Worm (Caenorhabditis elegans) whole organism, late embryonic: ENCODE measurements around the gene hacl-1.

Source experiments
- C08G9.2 ChIP-seq: sonication (generic microtip); optimal IDR thresholded peaks from 2 replicates; lab custom pipeline; 2016; ENCODE audit warnings: mild to moderate bottlenecking, missing genetic modification characterization, moderate library complexity, missing compliant biosample characterization
- C38D4.7 ChIP-seq: fragments of 200-800 bp; sonication (Bioruptor generic); optimal IDR thresholded peaks from 2 replicates; lab custom pipeline; 2018; ENCODE audit warnings: mild to moderate bottlenecking, missing genetic modification characterization, moderate library complexity, missing compliant biosample characterization
- F13H6.1 ChIP-seq: sonication (generic microtip); optimal IDR thresholded peaks from 2 replicates; lab custom pipeline; 2016; ENCODE audit warnings: missing genetic modification characterization, missing compliant biosample characterization
- K02D7.2 ChIP-seq: sonication (generic microtip); optimal IDR thresholded peaks from 2 replicates; lab custom pipeline; 2017; ENCODE audit warnings: mild to moderate bottlenecking, missing genetic modification characterization, missing compliant biosample characterization
- T23F11.4 ChIP-seq: fragments of 200-800 bp; sonication (Bioruptor generic); optimal IDR thresholded peaks from 2 replicates; lab custom pipeline; 2018; ENCODE audit warnings: mild to moderate bottlenecking, missing genetic modification characterization, missing compliant biosample characterization
- Y22D7AL.16 ChIP-seq: sonication (generic microtip); optimal IDR thresholded peaks from 2 replicates; lab custom pipeline; 2016; ENCODE audit warnings: missing genetic modification characterization, missing compliant biosample characterization
- ahr-1 ChIP-seq: sonication (generic microtip); optimal IDR thresholded peaks from 2 replicates; lab custom pipeline; 2016; ENCODE audit warnings: missing genetic modification characterization, missing compliant biosample characterization
- ceh-14 ChIP-seq: sonication (generic microtip); optimal IDR thresholded peaks from 2 replicates; lab custom pipeline; 2016; ENCODE audit warnings: missing genotype, missing genetic modification characterization, missing compliant biosample characterization
- ceh-18 ChIP-seq: sonication (generic microtip); optimal IDR thresholded peaks from 2 replicates; lab custom pipeline; 2016; ENCODE audit warnings: missing genetic modification characterization, missing compliant biosample characterization
- ceh-19 ChIP-seq: fragments of 200-800 bp; sonication (Bioruptor generic); optimal IDR thresholded peaks from 2 replicates; lab custom pipeline; 2018; ENCODE audit warnings: mild to moderate bottlenecking, missing genetic modification characterization, missing compliant biosample characterization
- ceh-2 ChIP-seq: sonication (generic microtip); optimal IDR thresholded peaks from 2 replicates; lab custom pipeline; 2016; ENCODE audit warnings: missing genotype, missing genetic modification characterization, missing compliant biosample characterization
- ceh-31 ChIP-seq: sonication (generic microtip); optimal IDR thresholded peaks from 2 replicates; lab custom pipeline; 2016; ENCODE audit warnings: missing genetic modification characterization, missing compliant biosample characterization
- ceh-34 ChIP-seq: sonication (generic microtip); optimal IDR thresholded peaks from 2 replicates; lab custom pipeline; 2016; ENCODE audit warnings: mild to moderate bottlenecking, missing genetic modification characterization, missing compliant biosample characterization
- ceh-45 ChIP-seq: fragments of 200-800 bp; sonication (Bioruptor generic); IDR thresholded peaks from 2 replicates; pipeline ENCODE4 v1.3.6; 2022; ENCODE audit warnings: missing genetic modification reagents, missing genetic modification characterization, missing compliant biosample characterization
- ceh-48 ChIP-seq: sonication (generic microtip); optimal IDR thresholded peaks from 2 replicates; lab custom pipeline; 2016; ENCODE audit warnings: missing genetic modification characterization, inconsistent platforms, missing compliant biosample characterization
- ceh-6 ChIP-seq: fragments of 200-800 bp; sonication (Bioruptor generic); optimal IDR thresholded peaks from 2 replicates; lab custom pipeline; 2018; ENCODE audit warnings: mild to moderate bottlenecking, missing genetic modification characterization, missing compliant biosample characterization
- che-1 ChIP-seq: sonication (generic microtip); optimal IDR thresholded peaks from 2 replicates; lab custom pipeline; 2016; ENCODE audit warnings: mild to moderate bottlenecking, missing genetic modification characterization, missing compliant biosample characterization
- dmd-4 ChIP-seq: sonication (generic microtip); optimal IDR thresholded peaks from 2 replicates; lab custom pipeline; 2016; ENCODE audit warnings: borderline replicate concordance, missing genetic modification characterization, missing compliant biosample characterization
- elt-2 ChIP-seq: sonication (generic microtip); optimal IDR thresholded peaks from 2 replicates; lab custom pipeline; 2016; ENCODE audit warnings: missing genetic modification reagents, missing genetic modification characterization, missing compliant biosample characterization
- elt-4 ChIP-seq: sonication (generic microtip); optimal IDR thresholded peaks from 2 replicates; lab custom pipeline; 2016; ENCODE audit warnings: missing genetic modification characterization, missing compliant biosample characterization
- ets-4 ChIP-seq: sonication (generic microtip); optimal IDR thresholded peaks from 2 replicates; lab custom pipeline; 2016; ENCODE audit warnings: missing genetic modification characterization, missing compliant biosample characterization
- fax-1 ChIP-seq: sonication (generic microtip); optimal IDR thresholded peaks from 2 replicates; lab custom pipeline; 2016; ENCODE audit warnings: missing genotype, missing genetic modification characterization, missing compliant biosample characterization
- fkh-6 ChIP-seq: sonication (generic microtip); optimal IDR thresholded peaks from 2 replicates; lab custom pipeline; 2016; ENCODE audit warnings: missing genetic modification characterization, missing compliant biosample characterization
- gmeb-2 ChIP-seq: sonication (generic microtip); optimal IDR thresholded peaks from 2 replicates; lab custom pipeline; 2016; ENCODE audit warnings: missing genetic modification characterization, inconsistent platforms, missing compliant biosample characterization
- hlh-13 ChIP-seq: fragments of 200-800 bp; sonication (Bioruptor generic); optimal IDR thresholded peaks from 2 replicates; lab custom pipeline; 2018; ENCODE audit warnings: mild to moderate bottlenecking, missing genetic modification characterization, missing compliant biosample characterization
- hlh-15 ChIP-seq: sonication (generic microtip); optimal IDR thresholded peaks from 2 replicates; lab custom pipeline; 2016; ENCODE audit warnings: missing genetic modification characterization, missing compliant biosample characterization
- hlh-6 ChIP-seq: sonication (generic microtip); optimal IDR thresholded peaks from 2 replicates; lab custom pipeline; 2016; ENCODE audit warnings: missing genotype, missing genetic modification characterization, missing compliant biosample characterization
- hlh-8 ChIP-seq: sonication (generic microtip); optimal IDR thresholded peaks from 2 replicates; lab custom pipeline; 2016; ENCODE audit warnings: missing genotype, missing genetic modification characterization, missing compliant biosample characterization
- lim-6 ChIP-seq: sonication (generic microtip); optimal IDR thresholded peaks from 2 replicates; lab custom pipeline; 2016; ENCODE audit warnings: missing genetic modification characterization, missing compliant biosample characterization
- lin-11 ChIP-seq: fragments of 200-800 bp; sonication (Bioruptor generic); optimal IDR thresholded peaks from 2 replicates; lab custom pipeline; 2018; ENCODE audit warnings: mild to moderate bottlenecking, missing genetic modification characterization, missing compliant biosample characterization
- madf-2 ChIP-seq: sonication (generic microtip); optimal IDR thresholded peaks from 2 replicates; lab custom pipeline; 2017; ENCODE audit warnings: missing genetic modification characterization, missing compliant biosample characterization
- mec-3 ChIP-seq: sonication (generic microtip); optimal IDR thresholded peaks from 2 replicates; lab custom pipeline; 2016; ENCODE audit warnings: borderline replicate concordance, missing genetic modification characterization, missing compliant biosample characterization
- nfya-1 ChIP-seq: sonication (generic microtip); optimal IDR thresholded peaks from 2 replicates; lab custom pipeline; 2017; ENCODE audit warnings: missing genetic modification characterization, mild to moderate bottlenecking, missing compliant biosample characterization, antibody characterized with exemption, moderate library complexity
- pag-3 ChIP-seq: sonication (generic microtip); optimal IDR thresholded peaks from 2 replicates; lab custom pipeline; 2016; ENCODE audit warnings: missing compliant biosample characterization, missing genetic modification characterization, borderline replicate concordance
- pha-2 ChIP-seq: sonication (generic microtip); optimal IDR thresholded peaks from 2 replicates; lab custom pipeline; 2017; ENCODE audit warnings: mild to moderate bottlenecking, missing genetic modification characterization, missing compliant biosample characterization
- pqm-1 ChIP-seq: sonication (generic microtip); optimal IDR thresholded peaks from 2 replicates; lab custom pipeline; 2016; ENCODE audit warnings: missing genetic modification characterization, missing compliant biosample characterization
- ref-2 ChIP-seq: sonication (generic microtip); optimal IDR thresholded peaks from 2 replicates; lab custom pipeline; 2016; ENCODE audit warnings: missing genetic modification characterization, missing compliant biosample characterization
- rnt-1 ChIP-seq: sonication (generic microtip); optimal IDR thresholded peaks from 2 replicates; lab custom pipeline; 2016; ENCODE audit warnings: missing genetic modification characterization, missing compliant biosample characterization
- sdc-2 ChIP-seq: sonication (generic microtip); optimal IDR thresholded peaks from 2 replicates; lab custom pipeline; 2016; ENCODE audit warnings: missing genotype, missing genetic modification characterization, missing compliant biosample characterization
- sox-2 ChIP-seq: fragments of 200-800 bp; sonication (Bioruptor generic); IDR thresholded peaks from 2 replicates; pipeline ENCODE4 v1.3.6; 2022; ENCODE audit warnings: missing genetic modification reagents, missing genetic modification characterization, missing compliant biosample characterization
- sox-4 ChIP-seq: sonication (generic microtip); optimal IDR thresholded peaks from 2 replicates; lab custom pipeline; 2017; ENCODE audit warnings: mild to moderate bottlenecking, missing genetic modification characterization, inconsistent platforms, missing compliant biosample characterization
- syd-9 ChIP-seq: sonication (generic microtip); optimal IDR thresholded peaks from 2 replicates; lab custom pipeline; 2016; ENCODE audit warnings: mild to moderate bottlenecking, missing genetic modification characterization, moderate library complexity, missing compliant biosample characterization
- tbx-2 ChIP-seq: sonication (generic microtip); optimal IDR thresholded peaks from 2 replicates; lab custom pipeline; 2016; ENCODE audit warnings: missing genetic modification characterization, missing compliant biosample characterization
- tbx-7 ChIP-seq: sonication (generic microtip); optimal IDR thresholded peaks from 2 replicates; lab custom pipeline; 2016; ENCODE audit warnings: missing genotype, missing genetic modification characterization, missing compliant biosample characterization
- ttx-3 ChIP-seq: sonication (generic microtip); optimal IDR thresholded peaks from 2 replicates; lab custom pipeline; 2016; ENCODE audit warnings: missing genetic modification reagents, missing genetic modification characterization, missing compliant biosample characterization
- unc-3 ChIP-seq, 2 experiments: fragments of 200-800 bp in 1 of 2; sonication (Bioruptor generic) in 1 of 2; sonication (generic microtip) in 1 of 2; conservative IDR thresholded peaks in 1 of 2; optimal IDR thresholded peaks in 1 of 2; 2 replicates each; pipeline versions ENCODE4 v1.3.6 to Lab custom; 2016 to 2022; ENCODE audit warnings: missing compliant biosample characterization in 2 of 2, missing genetic modification characterization in 2 of 2, missing genetic modification reagents in 1 of 2
- unc-42 ChIP-seq: sonication (generic microtip); optimal IDR thresholded peaks from 2 replicates; lab custom pipeline; 2016; ENCODE audit warnings: missing genotype, missing genetic modification characterization, missing compliant biosample characterization
- unc-86 ChIP-seq: sonication (generic microtip); optimal IDR thresholded peaks from 2 replicates; lab custom pipeline; 2016; ENCODE audit warnings: missing genetic modification characterization, missing compliant biosample characterization
- zip-5 ChIP-seq: sonication (generic microtip); optimal IDR thresholded peaks from 2 replicates; lab custom pipeline; 2016; ENCODE audit warnings: missing genetic modification characterization, missing compliant biosample characterization
- ztf-16 ChIP-seq: sonication (generic microtip); optimal IDR thresholded peaks from 2 replicates; lab custom pipeline; 2017; ENCODE audit warnings: missing genetic modification characterization, missing compliant biosample characterization

hacl-1 gene

ce11 chrII:11534429-11535099 lies 41.8 kb upstream of the hacl-1 start, which contains the start of gene Y62F5A.12:
TSS of gene Y62F5A.12 (minus strand) at chrII:11534479.
- TF ChIP-seq che-1 (tag; lab: Kevin White, UChicago) (peak; percentile 21), ceh-48 (tag; lab: Kevin White, UChicago) (peak; percentile 35), ceh-45 (GFP tag; lab: Robert Waterston, UW) (peak; percentile 90), madf-2 (peak; percentile 52), ets-4 (tag; lab: Kevin White, UChicago) (peak; percentile 97), unc-86 (tag; lab: Kevin White, UChicago) (peak; percentile 79), hlh-6 (tag; lab: Kevin White, UChicago) (peak; percentile 62), tbx-2 (tag; lab: Kevin White, UChicago) (peak; percentile 99), ceh-18 (tag; lab: Kevin White, UChicago) (peak; percentile 89), sox-2 (GFP tag; lab: Robert Waterston, UW) (peak; percentile 35; the same call in 1 of the 2 replicates), dmd-4 (tag; lab: Kevin White, UChicago) (peak; percentile 94), ceh-31 (peak; percentile 100), nfya-1 (tag; lab: Kevin White, UChicago) (peak; percentile 35), ceh-34 (tag; lab: Kevin White, UChicago) (peak; percentile 95), F13H6.1 (tag; lab: Kevin White, UChicago) (peak; percentile 96), syd-9 (tag; lab: Kevin White, UChicago) (peak; percentile 85), fkh-6 (tag; lab: Kevin White, UChicago) (peak; percentile 57), mec-3 (peak; percentile 97), pag-3 (tag; lab: Kevin White, UChicago) (peak; percentile 96), hlh-13 (GFP tag; lab: Kevin White, UChicago) (peak; percentile 72), fax-1 (tag; lab: Kevin White, UChicago) (peak; percentile 94), C08G9.2 (peak; percentile 97), rnt-1 (tag; lab: Kevin White, UChicago) (peak; percentile 98), sox-4 (tag; lab: Kevin White, UChicago) (peak; percentile 54), C38D4.7 (GFP tag; lab: Kevin White, UChicago) (peak; percentile 41), lim-6 (tag; lab: Kevin White, UChicago) (peak; percentile 98), pqm-1 (peak; percentile 89), unc-42 (peak; percentile 88), ref-2 (tag; lab: Kevin White, UChicago) (peak; percentile 98), elt-4 (tag; lab: Kevin White, UChicago) (peak; percentile 79), hlh-15 (tag; lab: Kevin White, UChicago) (peak; percentile 64), ceh-6 (GFP tag; lab: Kevin White, UChicago) (peak; percentile 45), ztf-16 (tag; lab: Kevin White, UChicago) (peak; percentile 78), unc-3 (GFP tag; conservative IDR thresholded peaks at IDR 0.05; lab: Robert Waterston, UW) (peak; percentile 83), unc-3 (tag; optimal IDR thresholded peaks at IDR 0.05; lab: Kevin White, UChicago) (peak; percentile 66), elt-2 (peak; percentile 79), Y22D7AL.16 (tag; lab: Kevin White, UChicago) (peak; percentile 5), zip-5 (tag; lab: Kevin White, UChicago) (peak; percentile 92), gmeb-2 (tag; lab: Kevin White, UChicago) (peak; percentile 65), ttx-3 (tag; lab: Kevin White, UChicago) (peak; percentile 30), K02D7.2 (tag; lab: Kevin White, UChicago) (peak; percentile 18), sdc-2 (tag; lab: Kevin White, UChicago) (peak; percentile 9), ceh-19 (peak; percentile 81), tbx-7 (tag; lab: Kevin White, UChicago) (peak; percentile 92), lin-11 (tag; lab: Kevin White, UChicago) (peak; percentile 22), ahr-1 (tag; lab: Kevin White, UChicago) (peak; percentile 78), hlh-8 (tag; lab: Kevin White, UChicago) (peak; percentile 89), pha-2 (peak; percentile 49), T23F11.4 (peak; percentile 8), ceh-2 (tag; lab: Kevin White, UChicago) (peak; percentile 95), ceh-14 (tag; lab: Kevin White, UChicago) (peak; percentile 98)
